Worm (Caenorhabditis elegans): ENCODE data around the gene K01A11.3.

DNA sequence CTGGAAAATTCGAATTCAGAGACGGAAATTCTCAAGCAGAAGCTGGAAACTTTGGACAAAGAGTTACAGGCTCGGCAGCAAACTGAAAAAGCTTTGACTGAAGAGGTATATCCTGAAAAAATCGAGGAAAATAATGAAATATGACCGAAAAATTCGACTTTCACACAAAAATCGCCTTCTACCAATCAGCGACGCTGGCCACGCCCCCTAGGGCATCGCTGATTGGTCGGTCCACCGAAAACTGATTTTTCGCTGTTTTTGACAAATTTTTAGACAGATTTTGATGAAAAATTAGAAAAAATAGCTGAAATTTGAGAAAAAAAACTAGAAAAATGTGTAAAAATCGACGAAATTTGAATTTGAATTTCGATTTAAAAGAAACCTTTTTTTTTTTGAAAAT, 33.5 kb downstream of the K01A11.3 start:
- TF ChIP-seq ztf-29 (GFP tag; IDR thresholded peaks at IDR 0.05) (no peak), cog-1 (tag; optimal IDR thresholded peaks at IDR 0.05) (no peak)

Data from whole organism, midembryonic.